Fruit fly (Drosophila melanogaster) whole organism, adult: Measurements from ENCODE around the gene sphe.

ENCODE experiments used
- CG11617 ChIP-seq: fragments of 200-800 bp; sonication (Bioruptor generic); optimal IDR thresholded peaks from 2 replicates; lab custom pipeline; 2017; ENCODE audit warnings: mild to moderate bottlenecking, missing biosample characterization, missing genetic modification reagents, missing genetic modification characterization
- CG12768 ChIP-seq: fragments of 200-800 bp; sonication (Bioruptor generic); optimal IDR thresholded peaks from 2 replicates; lab custom pipeline; 2017; ENCODE audit warnings: missing biosample characterization, missing genetic modification characterization, mild to moderate bottlenecking, moderate library complexity, missing genetic modification reagents
- CG14711 ChIP-seq: fragments of 200-800 bp; sonication (Bioruptor generic); optimal IDR thresholded peaks from 2 replicates; lab custom pipeline; 2018; ENCODE audit warnings: missing biosample characterization, mild to moderate bottlenecking, missing genetic modification characterization, moderate library complexity
- CG1620 ChIP-seq: fragments of 200-800 bp; sonication (Bioruptor generic); optimal IDR thresholded peaks from 2 replicates; lab custom pipeline; 2016; ENCODE audit warnings: missing biosample characterization, missing genetic modification characterization
- CG5204 ChIP-seq: fragments of 200-800 bp; sonication (Bioruptor generic); optimal IDR thresholded peaks from 2 replicates; lab custom pipeline; 2016; ENCODE audit warnings: missing biosample characterization, missing genetic modification characterization
- CG7045 ChIP-seq: fragments of 200-800 bp; sonication (Bioruptor generic); optimal IDR thresholded peaks from 2 replicates; lab custom pipeline; 2017; ENCODE audit warnings: missing biosample characterization, mild to moderate bottlenecking, missing genetic modification characterization
- CG7101 ChIP-seq: fragments of 200-800 bp; sonication (Bioruptor generic); optimal IDR thresholded peaks from 2 replicates; lab custom pipeline; 2018; ENCODE audit warnings: missing biosample characterization, mild to moderate bottlenecking, missing genetic modification characterization, moderate library complexity
- Clk ChIP-seq: fragments of 200-800 bp; sonication (Bioruptor generic); optimal IDR thresholded peaks from 2 replicates; lab custom pipeline; 2017; ENCODE audit warnings: missing biosample characterization, missing genetic modification characterization
- Crg-1 ChIP-seq: fragments of 200-800 bp; sonication (Bioruptor generic); optimal IDR thresholded peaks from 2 replicates; lab custom pipeline; 2016; ENCODE audit warnings: missing biosample characterization, missing genetic modification characterization
- Mnt ChIP-seq: fragments of 200-800 bp; sonication (Bioruptor generic); optimal IDR thresholded peaks from 2 replicates; lab custom pipeline; 2016; ENCODE audit warnings: missing biosample characterization, mild to moderate bottlenecking, missing genetic modification characterization
- bab1 ChIP-seq: fragments of 200-800 bp; sonication (Bioruptor generic); optimal IDR thresholded peaks from 3 replicates; lab custom pipeline; 2019; ENCODE audit warnings: missing biosample characterization, mild to moderate bottlenecking, missing genetic modification characterization, moderate library complexity
- cic ChIP-seq: fragments of 200-800 bp; sonication (Bioruptor generic); optimal IDR thresholded peaks from 2 replicates; lab custom pipeline; 2017; ENCODE audit warnings: missing biosample characterization, mild to moderate bottlenecking, missing genetic modification characterization, moderate library complexity
- cnc ChIP-seq, 2 experiments: fragments of >200 bp; optimal IDR thresholded peaks; 2 replicates each; lab custom pipeline; 2017
- kay ChIP-seq: fragments of 200-800 bp; sonication (Bioruptor generic); peaks from one replicate; lab custom pipeline; 2016; ENCODE audit warnings: missing biosample characterization, missing genetic modification characterization, borderline replicate concordance
- ovo ChIP-seq: fragments of 200-800 bp; sonication (Bioruptor generic); optimal IDR thresholded peaks from 2 replicates; lab custom pipeline; 2016; ENCODE audit warnings: missing biosample characterization, missing genetic modification characterization
- pad ChIP-seq: fragments of 200-800 bp; sonication (Bioruptor generic); optimal IDR thresholded peaks from 3 replicates; lab custom pipeline; 2017; ENCODE audit warnings: missing biosample characterization, missing genetic modification characterization, mild to moderate bottlenecking, moderate library complexity, missing genetic modification reagents
- tj ChIP-seq: fragments of 200-800 bp; sonication (Bioruptor generic); optimal IDR thresholded peaks from 3 replicates; lab custom pipeline; 2017; ENCODE audit warnings: missing biosample characterization, mild to moderate bottlenecking, missing genetic modification characterization, moderate library complexity
- toe ChIP-seq: fragments of 200-800 bp; sonication (Bioruptor generic); optimal IDR thresholded peaks from 2 replicates; lab custom pipeline; 2016; ENCODE audit warnings: missing biosample characterization, missing genetic modification characterization

The sphe gene

DNA sequence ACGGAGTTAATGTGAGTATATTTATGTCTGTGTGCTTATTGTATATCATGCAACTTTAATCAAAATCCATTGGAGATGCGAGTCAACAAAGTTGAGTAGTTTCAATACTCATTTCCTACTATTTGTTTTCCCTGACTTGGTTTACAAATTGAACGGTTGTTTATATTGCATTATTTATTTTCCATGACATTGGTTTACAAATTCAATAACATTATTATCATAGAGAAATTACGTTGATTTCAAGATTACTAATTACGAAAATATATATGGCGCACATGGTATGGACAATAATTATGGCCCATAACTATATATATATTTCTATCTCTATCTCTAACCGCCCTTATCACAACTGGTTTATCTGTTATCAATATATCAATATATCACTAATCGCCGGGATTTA is 41.1 kb downstream of the sphe start:
- TF ChIP-seq pad (GFP tag; lab: Kevin White, UChicago) (no peak), CG14711 (tag; lab: Kevin White, UChicago) (no peak), CG12768 (no peak), Crg-1 (GFP tag; lab: Kevin White, UChicago) (no peak), CG7101 (tag; lab: Kevin White, UChicago) (no peak)

DNA sequence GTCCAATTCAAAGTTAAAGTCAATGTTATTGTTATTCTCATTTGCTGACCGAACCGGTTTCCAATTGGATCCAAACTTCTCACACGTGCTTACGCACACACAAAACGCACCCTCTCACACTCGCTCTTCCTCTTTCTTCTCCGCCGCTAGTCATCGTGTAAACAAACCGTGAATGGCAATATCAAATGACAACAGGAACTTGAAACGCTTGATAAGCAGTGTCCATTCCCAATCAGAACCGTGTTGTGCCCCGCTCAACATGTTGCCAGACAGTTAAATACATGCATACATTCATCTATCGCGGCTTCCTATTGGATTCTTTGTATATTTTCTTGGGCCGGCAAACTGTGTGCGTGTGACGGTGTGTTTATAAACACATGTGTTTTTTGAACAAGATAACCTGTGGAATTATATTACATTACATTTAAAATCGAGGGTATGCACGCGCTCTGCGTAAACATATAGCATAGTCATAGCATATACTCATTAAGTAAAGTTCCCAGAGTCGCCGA is 46.0 kb downstream of the sphe start:
- TF ChIP-seq Mnt (GFP tag; lab: Kevin White, UChicago) (peak; percentile 96), ovo (peak; percentile 73), cnc (optimal IDR thresholded peaks at IDR 0.05; lab: Kevin White, UChicago) (peak; percentile 43 to 44), bab1 (GFP tag; lab: Kevin White, UChicago) (peak; percentile 9), CG11617 (no peak), cic (GFP tag; lab: Kevin White, UChicago) (peak; percentile 98), CG12768 (no peak), CG7101 (tag; lab: Kevin White, UChicago) (peak; percentile 4), pad (GFP tag; lab: Kevin White, UChicago) (peak; percentile 5), tj (GFP tag; lab: Kevin White, UChicago) (peak; percentile 82)

DNA sequence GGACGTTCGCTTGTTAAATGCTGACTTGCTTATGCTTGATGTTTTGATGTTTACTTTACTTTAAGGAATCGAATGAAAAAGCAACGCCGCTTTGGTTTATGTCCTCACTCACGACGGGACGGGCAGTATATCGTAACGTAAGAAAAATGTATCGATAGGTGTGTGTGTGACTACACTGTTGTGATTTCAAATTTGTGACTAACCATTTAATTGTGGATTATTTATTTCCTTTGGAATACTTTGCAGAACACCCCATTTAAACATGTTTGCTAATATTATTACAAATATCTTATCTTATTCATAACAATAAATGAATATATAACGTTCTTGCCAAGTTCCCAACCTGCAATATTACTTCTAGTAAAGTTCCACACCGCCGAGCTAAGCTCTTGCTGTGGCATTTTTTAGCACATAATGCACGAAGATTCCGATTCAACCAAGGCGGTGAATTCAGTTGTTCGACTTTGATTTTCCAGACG is 46.8 kb downstream of the sphe start, which contains the start of the genes Nemp and r:
Gene Nemp, minus strand, starts transcription at position 85 of the 479 bp plus-strand sequence.
Gene r, plus strand, starts transcription at position 429 of the 479 bp plus-strand sequence.
- TF ChIP-seq tj (GFP tag; lab: Kevin White, UChicago) = peak; percentile 44
- no peak for TF ChIP-seq CG12768
- no peak for TF ChIP-seq toe
- TF ChIP-seq CG1620 (GFP tag; lab: Kevin White, UChicago) = no peak
- no peak for TF ChIP-seq kay (GFP tag; lab: Kevin White, UChicago)
- TF ChIP-seq CG7101 (tag; lab: Kevin White, UChicago) = no peak
- no peak for TF ChIP-seq cnc (optimal IDR thresholded peaks at IDR 0.05; lab: Kevin White, UChicago)
- no peak for TF ChIP-seq Crg-1 (GFP tag; lab: Kevin White, UChicago)

dm6 chrX:16651625-16652024 is 50.1 kb downstream of the sphe start:
- TF ChIP-seq CG7045 (GFP tag; lab: Kevin White, UChicago) = no peak

dm6 chrX:16651098-16651497 is 50.7 kb downstream of the sphe start, which contains the start of the genes CG32573 and CG42512:
Gene CG32573, plus strand, starts transcription at chrX:16651376.
Gene CG42512, plus strand, starts transcription at chrX:16651376.
- TF ChIP-seq ovo (no peak), CG5204 (GFP tag; lab: Kevin White, UChicago) (peak; percentile 12), Clk (no peak), pad (GFP tag; lab: Kevin White, UChicago) (peak; percentile 29), Crg-1 (GFP tag; lab: Kevin White, UChicago) (peak; percentile 41), CG12768 (no peak), Mnt (GFP tag; lab: Kevin White, UChicago) (no peak), CG11617 (no peak), cnc (optimal IDR thresholded peaks at IDR 0.05; lab: Kevin White, UChicago) (no peak), CG14711 (tag; lab: Kevin White, UChicago) (peak; percentile 4), CG7101 (tag; lab: Kevin White, UChicago) (peak; percentile 41), bab1 (GFP tag; lab: Kevin White, UChicago) (peak; percentile 35), cic (GFP tag; lab: Kevin White, UChicago) (no peak)
